Worm (Caenorhabditis elegans): ENCODE measurements around the gene C24A3.1.

The C24A3.1 gene

DNA sequence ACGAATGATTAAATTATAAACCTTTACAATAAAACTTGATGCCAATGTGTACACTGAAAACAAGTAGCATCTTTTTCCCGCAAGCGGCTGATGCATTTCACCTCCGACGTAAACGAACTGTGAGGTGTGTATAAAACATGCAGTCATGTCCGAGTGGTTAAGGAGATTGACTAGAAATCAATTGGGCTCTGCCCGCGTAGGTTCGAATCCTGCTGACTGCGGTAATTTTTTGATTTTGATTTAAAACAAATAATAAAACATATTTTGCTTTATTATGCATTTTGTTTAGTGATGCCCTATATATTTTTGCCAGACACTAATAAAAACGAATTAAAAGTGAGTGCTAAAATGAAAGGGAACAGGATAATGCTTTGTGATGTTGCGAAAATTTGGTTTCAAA, 27.4 kb upstream of the C24A3.1 start (continued):
- TF ChIP-seq eyg-1 (tag; optimal IDR thresholded peaks at IDR 0.05) (no peak), hlh-6 (tag; optimal IDR thresholded peaks at IDR 0.05) (no peak), nfya-1 (tag; optimal IDR thresholded peaks at IDR 0.05) (no peak), Y22D7AL.16 (tag; optimal IDR thresholded peaks at IDR 0.05) (peak; percentile 39), ceh-45 (GFP tag; IDR thresholded peaks at IDR 0.05) (no peak), ceh-30 (tag; optimal IDR thresholded peaks at IDR 0.05) (no peak), tbx-7 (tag; optimal IDR thresholded peaks at IDR 0.05) (no peak), gmeb-2 (tag; optimal IDR thresholded peaks at IDR 0.05) (peak; percentile 50), syd-9 (tag; optimal IDR thresholded peaks at IDR 0.05) (no peak), pax-1 (tag; optimal IDR thresholded peaks at IDR 0.05) (no peak), ceh-24 (tag; optimal IDR thresholded peaks at IDR 0.05) (peak; percentile 29), ahr-1 (tag; optimal IDR thresholded peaks at IDR 0.05) (no peak), sox-4 (tag; optimal IDR thresholded peaks at IDR 0.05) (no peak), odd-2 (tag; optimal IDR thresholded peaks at IDR 0.05) (peak; percentile 11), ttx-3 (tag; optimal IDR thresholded peaks at IDR 0.05) (peak; percentile 35), nhr-232 (tag; optimal IDR thresholded peaks at IDR 0.05) (peak; percentile 29), lin-11 (tag; optimal IDR thresholded peaks at IDR 0.05) (peak; percentile 39), ama-1 (optimal IDR thresholded peaks at IDR 0.05) (no peak), ceh-48 (tag; optimal IDR thresholded peaks at IDR 0.05) (no peak), K02D7.2 (tag; optimal IDR thresholded peaks at IDR 0.05) (peak; percentile 7), hlh-8 (tag; optimal IDR thresholded peaks at IDR 0.05) (peak; percentile 8)

DNA sequence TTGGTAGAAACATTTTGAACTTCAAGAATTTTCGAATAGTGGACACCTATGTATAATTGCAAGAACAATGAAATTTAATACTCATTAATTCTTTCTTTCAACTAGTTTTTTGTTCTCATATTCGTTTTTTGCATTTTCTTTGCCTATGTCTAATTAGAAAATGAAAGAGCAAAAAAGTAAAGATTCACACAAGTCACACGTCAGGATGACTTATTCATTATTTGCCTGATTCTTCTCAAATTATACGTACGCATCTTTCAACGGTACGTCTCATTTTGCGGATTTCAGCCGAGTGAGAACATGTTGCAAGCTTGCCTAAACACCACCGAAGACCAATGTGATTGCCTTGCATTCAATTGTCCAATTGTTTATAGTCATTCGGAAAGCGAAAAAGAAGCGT, 18.2 kb upstream of the C24A3.1 start, which contains the start of gene nmur-1:
nmur-1 (plus strand) TSS at position 301 of the 400 bp plus-strand sequence.
- TF ChIP-seq fkh-6 (tag; optimal IDR thresholded peaks at IDR 0.05) (no peak), hlh-15 (tag; optimal IDR thresholded peaks at IDR 0.05) (no peak), pax-1 (tag; optimal IDR thresholded peaks at IDR 0.05) (no peak), lim-6 (tag; optimal IDR thresholded peaks at IDR 0.05) (no peak), eyg-1 (tag; optimal IDR thresholded peaks at IDR 0.05) (no peak), che-1 (tag; optimal IDR thresholded peaks at IDR 0.05) (no peak), elt-2 (tag; optimal IDR thresholded peaks at IDR 0.05) (no peak), ahr-1 (tag; optimal IDR thresholded peaks at IDR 0.05) (no peak), zip-5 (tag; optimal IDR thresholded peaks at IDR 0.05) (no peak), dve-1 (tag; optimal IDR thresholded peaks at IDR 0.05) (no peak), npax-4 (tag; optimal IDR thresholded peaks at IDR 0.05) (no peak), ets-4 (tag; optimal IDR thresholded peaks at IDR 0.05) (no peak), ceh-48 (tag; optimal IDR thresholded peaks at IDR 0.05) (no peak), unc-55 (GFP tag; optimal IDR thresholded peaks at IDR 0.05) (no peak), rnt-1 (tag; optimal IDR thresholded peaks at IDR 0.05) (no peak), Y22D7AL.16 (tag; optimal IDR thresholded peaks at IDR 0.05) (no peak), ceh-45 (GFP tag; IDR thresholded peaks at IDR 0.05) (no peak)

DNA sequence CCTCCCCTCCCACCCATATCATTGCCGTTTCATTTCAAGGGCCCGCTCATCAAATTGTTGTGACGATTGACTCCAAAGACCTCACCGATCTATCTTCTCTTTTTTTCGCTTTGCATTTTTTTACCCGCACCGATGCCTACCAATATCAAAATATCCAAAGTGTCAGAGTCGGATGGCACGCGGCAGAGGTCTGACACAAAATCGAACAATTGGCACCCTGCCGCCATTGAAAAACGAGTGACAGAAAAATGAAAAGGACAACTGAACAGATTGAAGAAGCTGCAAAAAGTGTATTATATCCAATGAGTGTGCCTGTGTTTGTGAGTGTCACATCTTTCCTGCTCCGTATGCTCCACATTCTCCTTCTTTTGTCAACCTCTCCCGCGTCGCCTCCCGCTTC, 12.4 kb upstream of the C24A3.1 start:
- TF ChIP-seq unc-55 (GFP tag; optimal IDR thresholded peaks at IDR 0.05) (peak; percentile 20), pax-1 (tag; optimal IDR thresholded peaks at IDR 0.05) (no peak), ama-1 (optimal IDR thresholded peaks at IDR 0.05) (no peak), fax-1 (tag; optimal IDR thresholded peaks at IDR 0.05) (no peak), C38D4.7 (GFP tag; optimal IDR thresholded peaks at IDR 0.05) (no peak), dmd-4 (tag; optimal IDR thresholded peaks at IDR 0.05; ENCODE audit: borderline replicate concordance) (no peak), rnt-1 (tag; optimal IDR thresholded peaks at IDR 0.05) (peak; percentile 21), nhr-11 (tag; optimal IDR thresholded peaks at IDR 0.05) (no peak), unc-86 (tag; optimal IDR thresholded peaks at IDR 0.05) (no peak), pha-2 (tag; optimal IDR thresholded peaks at IDR 0.05) (no peak), ceh-31 (tag; optimal IDR thresholded peaks at IDR 0.05) (no peak), fkh-6 (tag; optimal IDR thresholded peaks at IDR 0.05) (no peak), ahr-1 (tag; optimal IDR thresholded peaks at IDR 0.05) (no peak), ceh-18 (tag; optimal IDR thresholded peaks at IDR 0.05) (peak; percentile 88), sox-4 (tag; optimal IDR thresholded peaks at IDR 0.05) (no peak), lim-6 (tag; optimal IDR thresholded peaks at IDR 0.05) (no peak)
